Fruit fly (Drosophila melanogaster): ENCODE data around the gene CG5478.

CG5478 gene

dm6 chr3R:15965169-15965568, 31.6 kb upstream of the CG5478 start, which contains the start of the genes CG32856 and Rbf2 (continued):
- TF ChIP-seq Sox14 (GFP tag; optimal IDR thresholded peaks at IDR 0.05) (peak; percentile 93), CG8632 (GFP tag; optimal IDR thresholded peaks at IDR 0.05) (peak; percentile 88), CG10669 (GFP tag; optimal IDR thresholded peaks at IDR 0.05) (no peak), CG8319 (GFP tag; optimal IDR thresholded peaks at IDR 0.05) (peak; percentile 62), CG34406 (GFP tag; optimal IDR thresholded peaks at IDR 0.05) (peak; percentile 89), CG31627 (GFP tag; optimal IDR thresholded peaks at IDR 0.05) (peak; percentile 95), CG32006 (GFP tag; optimal IDR thresholded peaks at IDR 0.05) (no peak), CG11294 (GFP tag; IDR thresholded peaks at IDR 0.05) (no peak), net (GFP tag; optimal IDR thresholded peaks at IDR 0.05) (peak; percentile 87), CG6163 (GFP tag; IDR thresholded peaks at IDR 0.05) (no peak; the same call in 2 of the 3 replicates), CG6276 (GFP tag; optimal IDR thresholded peaks at IDR 0.05) (no peak), cyc (GFP tag; optimal IDR thresholded peaks at IDR 0.05) (peak; percentile 67), Hr38 (GFP tag; optimal IDR thresholded peaks at IDR 0.05) (no peak), salr (GFP tag; optimal IDR thresholded peaks at IDR 0.05) (no peak), Gug (GFP tag; IDR thresholded peaks at IDR 0.05) (no peak)

dm6 chr3R:15963690-15964281, 30.3 kb upstream of the CG5478 start, which contains the start of the genes CG4287 and CG5516:
TSS of gene CG4287 (minus strand) at chr3R:15963867.
TSS of gene CG5516 (plus strand) at chr3R:15963884.
- no peak for TF ChIP-seq CG8632 (GFP tag; optimal IDR thresholded peaks at IDR 0.05)
- peak; percentile 13 for TF ChIP-seq cyc (GFP tag; optimal IDR thresholded peaks at IDR 0.05)
- TF ChIP-seq Hr4 (GFP tag; optimal IDR thresholded peaks at IDR 0.05): peak; percentile 11
- TF ChIP-seq dsx (GFP tag; optimal IDR thresholded peaks at IDR 0.05; ENCODE audit: poor library complexity, severe bottlenecking): peak; percentile 41
- no peak for TF ChIP-seq Eip93F (GFP tag; optimal IDR thresholded peaks at IDR 0.05)
- TF ChIP-seq lz (GFP tag; optimal IDR thresholded peaks at IDR 0.05): no peak
- TF ChIP-seq Smox (GFP tag; optimal IDR thresholded peaks at IDR 0.05): no peak
- TF ChIP-seq spab (GFP tag; optimal IDR thresholded peaks at IDR 0.05): no peak
- TF ChIP-seq svp (GFP tag): peak; percentile 42
- peak; percentile 65 for TF ChIP-seq esn (GFP tag; optimal IDR thresholded peaks at IDR 0.05)

- TF ChIP-seq ss (GFP tag; optimal IDR thresholded peaks at IDR 0.05): no peak
- TF ChIP-seq OdsH (GFP tag; optimal IDR thresholded peaks at IDR 0.05): no peak
- TF ChIP-seq Sox102F (GFP tag; optimal IDR thresholded peaks at IDR 0.05): no peak
- TF ChIP-seq CG6808 (GFP tag; optimal IDR thresholded peaks at IDR 0.05): no peak
- no peak for TF ChIP-seq Met (GFP tag; optimal IDR thresholded peaks at IDR 0.05)
- no peak for TF ChIP-seq Eip93F (GFP tag; optimal IDR thresholded peaks at IDR 0.05)
- no peak for TF ChIP-seq dac (GFP tag; optimal IDR thresholded peaks at IDR 0.05)
- TF ChIP-seq spab (GFP tag; optimal IDR thresholded peaks at IDR 0.05): no peak
- no peak for TF ChIP-seq Gug (GFP tag; IDR thresholded peaks at IDR 0.05)
- no peak for TF ChIP-seq vri (GFP tag; optimal IDR thresholded peaks at IDR 0.05)
- TF ChIP-seq Smox (GFP tag; optimal IDR thresholded peaks at IDR 0.05): no peak
- no peak for TF ChIP-seq Eip75B (GFP tag; optimal IDR thresholded peaks at IDR 0.05)
- no peak for TF ChIP-seq eg (GFP tag; IDR thresholded peaks at IDR 0.05)
- TF ChIP-seq pdm3 (GFP tag; optimal IDR thresholded peaks at IDR 0.05): no peak
- TF ChIP-seq topi (GFP tag; optimal IDR thresholded peaks at IDR 0.05): no peak
These were observed 17.3 kb upstream of the CG5478 start, which contains the start of the genes CG31088 and CG46383 for dm6 chr3R:15950843-15951242. TSS of gene CG31088 (minus strand) at chr3R:15950943. TSS of gene CG46383 (minus strand) at chr3R:15950943.

- 0 out of 3 replicates have a peak, but pooled peaks have one; percentile 33 for TF ChIP-seq CG6163 (GFP tag; IDR thresholded peaks at IDR 0.05)
- TF ChIP-seq topi (GFP tag; optimal IDR thresholded peaks at IDR 0.05): no peak
- no peak for TF ChIP-seq dsx (GFP tag; optimal IDR thresholded peaks at IDR 0.05; ENCODE audit: poor library complexity, severe bottlenecking)
These were observed 14.1 kb upstream of the CG5478 start for dm6 chr3R:15947605-15948004.
